Worm (Caenorhabditis elegans): ENCODE data around the gene srh-4.
A peak's percentile ranks its signal among the peaks of the same experiment; 100 is the strongest.

Gene srh-4

ce11 chrV:4019188-4019587 lies 8.9 kb downstream of the srh-4 start, which contains the start of gene K09D9.3:
K09D9.3 (plus strand) TSS chrV:4019488.
- TF ChIP-seq hlh-11 (tag; optimal IDR thresholded peaks at IDR 0.05) (no peak), lir-3 (tag; optimal IDR thresholded peaks at IDR 0.05) (no peak), hif-1 (tag; optimal IDR thresholded peaks at IDR 0.05) (no peak), daf-16 (GFP tag; optimal IDR thresholded peaks at IDR 0.05) (no peak), daf-16 (tag; optimal IDR thresholded peaks at IDR 0.05) (no peak), sdz-12 (GFP tag; optimal IDR thresholded peaks at IDR 0.05) (no peak), nhr-6 (tag; optimal IDR thresholded peaks at IDR 0.05) (no peak), nhr-237 (tag; optimal IDR thresholded peaks at IDR 0.05) (no peak), Y105C5A.15 (GFP tag; IDR thresholded peaks at IDR 0.05) (no peak)

- TF ChIP-seq daf-8 (GFP tag; IDR thresholded peaks at IDR 0.05) (no peak), Y48G9A.11 (GFP tag; IDR thresholded peaks at IDR 0.05) (no peak), pha-4 (GFP tag; IDR thresholded peaks at IDR 0.05) (no peak), pha-4 (tag; optimal IDR thresholded peaks at IDR 0.05) (no peak), spr-1 (tag; optimal IDR thresholded peaks at IDR 0.05) (no peak), arid-1 (GFP tag; conservative IDR thresholded peaks at IDR 0.05) (no peak), ama-1 (optimal IDR thresholded peaks at IDR 0.05) (no peak), nhr-41 (GFP tag; IDR thresholded peaks at IDR 0.05) (no peak), php-3 (GFP tag; IDR thresholded peaks at IDR 0.05) (no peak), snpc-4 (tag; optimal IDR thresholded peaks at IDR 0.05) (no peak), F44E2.7 (GFP tag; IDR thresholded peaks at IDR 0.05) (no peak), aha-1 (tag) (no peak), Y105C5A.15 (GFP tag; IDR thresholded peaks at IDR 0.05) (no peak)
Observed at ce11 chrV:4021776-4022175, 11.5 kb downstream of the srh-4 start, which contains the start of gene K09D9.14. K09D9.14 (minus strand) TSS chrV:4021876.

ce11 chrV:4022309-4022708 lies 12.0 kb downstream of the srh-4 start, which contains the start of gene cyp-35A3:
cyp-35A3 (plus strand) TSS chrV:4022609.
- TF ChIP-seq madf-9 (GFP tag; conservative IDR thresholded peaks at IDR 0.05), result no peak
- TF ChIP-seq lin-1 (GFP tag; IDR thresholded peaks at IDR 0.05), result no peak
- TF ChIP-seq unc-130 (GFP tag; optimal IDR thresholded peaks at IDR 0.05), result no peak
- no peak for TF ChIP-seq mes-2 (tag; optimal IDR thresholded peaks at IDR 0.05; ENCODE audit: poor library complexity, severe bottlenecking)
- TF ChIP-seq daf-12 (tag; optimal IDR thresholded peaks at IDR 0.05), result no peak
- no peak for TF ChIP-seq lin-39 (tag; optimal IDR thresholded peaks at IDR 0.05)
- TF ChIP-seq fkh-10 (GFP tag; optimal IDR thresholded peaks at IDR 0.05), result no peak
- TF ChIP-seq dmd-9 (GFP tag; IDR thresholded peaks at IDR 0.05), result no peak
- TF ChIP-seq pha-4 (GFP tag; IDR thresholded peaks at IDR 0.05), result no peak
- no peak for TF ChIP-seq pha-4 (tag; optimal IDR thresholded peaks at IDR 0.05)
- no peak for TF ChIP-seq tag-97 (GFP tag; IDR thresholded peaks at IDR 0.05)
- no peak for TF ChIP-seq gei-8 (GFP tag; optimal IDR thresholded peaks at IDR 0.05)
- no peak for TF ChIP-seq zfp-2 (tag; optimal IDR thresholded peaks at IDR 0.05)
- TF ChIP-seq lim-7 (GFP tag; IDR thresholded peaks at IDR 0.05), result no peak

ce11 chrV:4024777-4025176 lies 14.5 kb downstream of the srh-4 start, which contains the start of gene K09D9.1:
K09D9.1 (plus strand) TSS chrV:4025047.
- TF ChIP-seq hmg-1.1 (GFP tag; IDR thresholded peaks at IDR 0.05) (no peak), mdl-1 (tag; optimal IDR thresholded peaks at IDR 0.05) (no peak), T20F7.1 (GFP tag; optimal IDR thresholded peaks at IDR 0.05) (peak; percentile 70), ama-1 (optimal IDR thresholded peaks at IDR 0.05) (no peak), ZK337.2 (GFP tag; IDR thresholded peaks at IDR 0.05) (no peak), snpc-1.2 (GFP tag; IDR thresholded peaks at IDR 0.05) (no peak), lin-1 (GFP tag; IDR thresholded peaks at IDR 0.05) (0 out of 2 replicates have a peak, but pooled peaks have one; percentile 45), hlh-30 (tag; optimal IDR thresholded peaks at IDR 0.05; ENCODE audit: insufficient read depth) (peak; percentile 79), dve-1 (tag; optimal IDR thresholded peaks at IDR 0.05; ENCODE audit: insufficient read depth) (peak; percentile 93), ztf-7 (tag; optimal IDR thresholded peaks at IDR 0.05) (peak; percentile 67), nhr-10 (tag; optimal IDR thresholded peaks at IDR 0.05) (no peak), nhr-48 (tag; optimal IDR thresholded peaks at IDR 0.05) (peak; percentile 45), nhr-6 (tag; optimal IDR thresholded peaks at IDR 0.05) (peak; percentile 17), php-3 (GFP tag; IDR thresholded peaks at IDR 0.05) (peak; percentile 78), Y75B8A.6 (GFP tag; IDR thresholded peaks at IDR 0.05) (no peak), zip-2 (tag; optimal IDR thresholded peaks at IDR 0.05) (peak; percentile 95), dpl-1 (GFP tag; optimal IDR thresholded peaks at IDR 0.05) (peak; percentile 14), duxl-1 (tag; optimal IDR thresholded peaks at IDR 0.05; ENCODE audit: poor library complexity) (no peak), daf-16 (GFP tag; optimal IDR thresholded peaks at IDR 0.05) (peak in 1 of 2 experiments; percentile 57), daf-16 (tag; optimal IDR thresholded peaks at IDR 0.05) (peak; percentile 95)
